Fruit fly (Drosophila melanogaster) whole organism, embryonic: Measurements from ENCODE around the gene sau.

Experiments
- ATbp ChIP-seq: fragments of 200-800 bp; sonication (Bioruptor generic); optimal IDR thresholded peaks from 2 replicates; lab custom pipeline; 2017; ENCODE audit warnings: missing biosample characterization, mild to moderate bottlenecking, missing genetic modification characterization, missing genetic modification reagents
- Adf1 ChIP-seq: fragments of 200-800 bp; sonication (Bioruptor generic); IDR thresholded peaks from 2 replicates; pipeline ENCODE4 v1.3.6; 2022; ENCODE audit warnings: missing biosample characterization, missing genetic modification characterization
- Aef1 ChIP-seq: fragments of 200-800 bp; sonication (Bioruptor generic); IDR thresholded peaks from 3 replicates; pipeline ENCODE4 v1.3.6; 2022; ENCODE audit warnings: missing biosample characterization, missing genetic modification characterization
- CG10274 ChIP-seq: fragments of 200-800 bp; sonication (Bioruptor generic); optimal IDR thresholded peaks from 3 replicates; lab custom pipeline; 2017; ENCODE audit warnings: missing biosample characterization, mild to moderate bottlenecking, missing genetic modification characterization
- CG10366 ChIP-seq: fragments of 200-800 bp; sonication (Bioruptor generic); IDR thresholded peaks from 2 replicates; pipeline ENCODE4 v1.3.6; 2022; ENCODE audit warnings: missing biosample characterization, missing genetic modification characterization
- CG12219 ChIP-seq: fragments of 200-800 bp; sonication (Bioruptor generic); optimal IDR thresholded peaks from 3 replicates; lab custom pipeline; 2018; ENCODE audit warnings: missing biosample characterization, mild to moderate bottlenecking, missing genetic modification characterization
- CG12744 ChIP-seq: fragments of 200-800 bp; sonication (Bioruptor generic); optimal IDR thresholded peaks from 2 replicates; lab custom pipeline; 2016; ENCODE audit warnings: missing biosample characterization, missing genetic modification characterization
- CG14050 ChIP-seq: fragments of 200-800 bp; sonication (Bioruptor generic); IDR thresholded peaks from 3 replicates; pipeline ENCODE4 v1.3.6; 2022; ENCODE audit warnings: missing biosample characterization, missing genetic modification characterization
- CG16779 ChIP-seq: fragments of 200-800 bp; sonication (Bioruptor generic); IDR thresholded peaks from 2 replicates; pipeline ENCODE4 v1.3.6; 2022; ENCODE audit warnings: missing biosample characterization, missing genetic modification characterization
- CG17802 ChIP-seq: fragments of 200-800 bp; sonication (Bioruptor generic); optimal IDR thresholded peaks from 2 replicates; lab custom pipeline; 2018; ENCODE audit warnings: missing biosample characterization, mild to moderate bottlenecking, missing genetic modification characterization, moderate library complexity
- CG18011 ChIP-seq: fragments of 200-800 bp; sonication (Bioruptor generic); optimal IDR thresholded peaks from 2 replicates; lab custom pipeline; 2017; ENCODE audit warnings: missing biosample characterization, missing genetic modification characterization, mild to moderate bottlenecking, moderate library complexity, missing genotype
- CG4820 ChIP-seq: fragments of 200-800 bp; sonication (Bioruptor generic); optimal IDR thresholded peaks from 3 replicates; lab custom pipeline; 2016; ENCODE audit warnings: missing biosample characterization, missing genetic modification characterization
- CG5180 ChIP-seq: fragments of 200-800 bp; sonication (Bioruptor generic); optimal IDR thresholded peaks from 3 replicates; lab custom pipeline; 2017; ENCODE audit warnings: missing biosample characterization, missing genetic modification characterization, mild to moderate bottlenecking, moderate library complexity, missing genetic modification reagents
- CG6765 ChIP-seq: fragments of 200-800 bp; sonication (Bioruptor generic); optimal IDR thresholded peaks from 3 replicates; lab custom pipeline; 2017; ENCODE audit warnings: missing biosample characterization, mild to moderate bottlenecking, missing genetic modification characterization
- CG6791 ChIP-seq: fragments of 200-800 bp; sonication (Bioruptor generic); IDR thresholded peaks from 3 replicates; pipeline ENCODE4 v1.3.6; 2022; ENCODE audit warnings: missing biosample characterization, missing genetic modification characterization; ENCODE audit not compliant: partially characterized antibody
- CG8924 ChIP-seq: fragments of 200-800 bp; optimal IDR thresholded peaks from 3 replicates; lab custom pipeline; 2019; ENCODE audit warnings: missing biosample characterization, mild to moderate bottlenecking, missing genetic modification characterization, moderate library complexity
- CG9932 ChIP-seq: fragments of 200-800 bp; sonication (Bioruptor generic); IDR thresholded peaks from 2 replicates; pipeline ENCODE4 v1.3.6; 2022; ENCODE audit warnings: missing biosample characterization, missing genetic modification characterization
- CTCF ChIP-seq: fragments of 200-800 bp; sonication (Bioruptor generic); optimal IDR thresholded peaks from 2 replicates; lab custom pipeline; 2017; ENCODE audit warnings: missing biosample characterization, mild to moderate bottlenecking, missing genetic modification characterization, moderate library complexity
- Camta ChIP-seq: fragments of 200-800 bp; sonication (Bioruptor generic); optimal IDR thresholded peaks from 2 replicates; lab custom pipeline; 2016; ENCODE audit warnings: missing biosample characterization, missing genetic modification characterization
- D ChIP-seq, 2 experiments: fragments of 200-800 bp in 1 of 2; fragments of >200 bp in 1 of 2; sonication (Bioruptor generic) in 1 of 2; optimal IDR thresholded peaks; 2 replicates in 1 of 2; 3 replicates in 1 of 2; lab custom pipeline; 2017; ENCODE audit warnings: mild to moderate bottlenecking in 1 of 2, missing biosample characterization in 1 of 2, missing genetic modification characterization in 1 of 2, missing genetic modification reagents in 1 of 2
- E2f1 ChIP-seq: fragments of 200-800 bp; sonication (Bioruptor generic); IDR thresholded peaks from 2 replicates; pipeline ENCODE4 v1.3.6; 2022; ENCODE audit warnings: missing biosample characterization, missing genetic modification characterization
- Fer1 ChIP-seq: fragments of 200-800 bp; sonication (Bioruptor generic); optimal IDR thresholded peaks from 2 replicates; lab custom pipeline; 2017; ENCODE audit warnings: missing biosample characterization, mild to moderate bottlenecking, missing genetic modification characterization
- Fer3 ChIP-seq: fragments of 200-800 bp; sonication (Bioruptor generic); optimal IDR thresholded peaks from 2 replicates; lab custom pipeline; 2018; ENCODE audit warnings: missing biosample characterization, mild to moderate bottlenecking, missing genetic modification characterization, moderate library complexity
- HLH54F ChIP-seq: fragments of 200-800 bp; sonication (Bioruptor generic); optimal IDR thresholded peaks from 3 replicates; lab custom pipeline; 2016; ENCODE audit warnings: missing biosample characterization, missing genetic modification characterization
- Hr3 ChIP-seq: fragments of 200-800 bp; sonication (Bioruptor generic); optimal IDR thresholded peaks from 3 replicates; lab custom pipeline; 2016; ENCODE audit warnings: missing biosample characterization, missing genetic modification characterization
- Lhr ChIP-seq: fragments of 200-800 bp; sonication (Bioruptor generic); optimal IDR thresholded peaks from 3 replicates; lab custom pipeline; 2017; ENCODE audit warnings: mild to moderate bottlenecking, missing biosample characterization, missing genetic modification reagents, missing genetic modification characterization
- NFAT ChIP-seq: fragments of 200-800 bp; sonication (Bioruptor generic); IDR thresholded peaks from 2 replicates; pipeline ENCODE4 v1.3.6; 2022; ENCODE audit warnings: missing biosample characterization, missing genetic modification characterization
- Pdp1 ChIP-seq, 2 experiments: fragments of 200-800 bp; sonication (Bioruptor generic); optimal IDR thresholded peaks; 3 replicates each; lab custom pipeline; 2016; ENCODE audit warnings: missing biosample characterization in 2 of 2, missing genetic modification characterization in 2 of 2, mild to moderate bottlenecking in 1 of 2, moderate library complexity in 1 of 2
- Six4 ChIP-seq: fragments of 200-800 bp; sonication (Bioruptor generic); optimal IDR thresholded peaks from 2 replicates; lab custom pipeline; 2016; ENCODE audit warnings: missing biosample characterization, missing genetic modification characterization
- Taf1 ChIP-seq: fragments of 200-800 bp; sonication (Bioruptor generic); IDR thresholded peaks from 2 replicates; pipeline ENCODE4 v1.3.6; 2022; ENCODE audit warnings: missing biosample characterization, missing genetic modification characterization
- Tbp ChIP-seq: fragments of >200 bp; optimal IDR thresholded peaks from 2 replicates; lab custom pipeline; 2018; ENCODE audit warnings: missing biosample characterization, missing genetic modification characterization
- Vsx1 ChIP-seq: fragments of 200-800 bp; sonication (Bioruptor generic); optimal IDR thresholded peaks from 2 replicates; lab custom pipeline; 2017; ENCODE audit warnings: missing biosample characterization, mild to moderate bottlenecking, missing genetic modification characterization, missing genetic modification reagents
- bab2 ChIP-seq: fragments of 200-800 bp; sonication (Bioruptor generic); optimal IDR thresholded peaks from 2 replicates; lab custom pipeline; 2016; ENCODE audit warnings: missing biosample characterization, missing genetic modification characterization
- bbx ChIP-seq: fragments of 200-800 bp; sonication (Bioruptor generic); IDR thresholded peaks from 2 replicates; pipeline ENCODE4 v1.3.6; 2022; ENCODE audit warnings: missing biosample characterization, missing genetic modification characterization; ENCODE audit not compliant: partially characterized antibody
- croc ChIP-seq: fragments of 200-800 bp; sonication (Bioruptor generic); conservative IDR thresholded peaks from 3 replicates; pipeline ENCODE4 v1.3.6; 2022; ENCODE audit warnings: missing biosample characterization, missing genetic modification characterization
- dan ChIP-seq: fragments of 200-800 bp; sonication (Bioruptor generic); IDR thresholded peaks from 2 replicates; pipeline ENCODE4 v1.3.6; 2022; ENCODE audit warnings: missing biosample characterization, missing genetic modification characterization
- esg ChIP-seq: fragments of 200-800 bp; sonication (Bioruptor generic); conservative IDR thresholded peaks from 2 replicates; pipeline ENCODE4 v1.3.6; 2022; ENCODE audit warnings: missing biosample characterization, missing genetic modification characterization
- eyg ChIP-seq: fragments of 200-800 bp; sonication (Bioruptor generic); optimal IDR thresholded peaks from 3 replicates; lab custom pipeline; 2016; ENCODE audit warnings: missing biosample characterization, missing genetic modification characterization
- grn ChIP-seq: fragments of 200-800 bp; sonication (Bioruptor generic); optimal IDR thresholded peaks from 3 replicates; lab custom pipeline; 2017; ENCODE audit warnings: missing biosample characterization, missing genetic modification characterization
- gt ChIP-seq: fragments of 200-800 bp; sonication (Bioruptor generic); IDR thresholded peaks from 2 replicates; pipeline ENCODE4 v1.3.6; 2022; ENCODE audit warnings: missing biosample characterization, missing genetic modification characterization
- hth ChIP-seq: fragments of >200 bp; optimal IDR thresholded peaks from 2 replicates; lab custom pipeline; 2017; ENCODE audit warnings: inconsistent platforms
- lbe ChIP-seq: fragments of 200-800 bp; sonication (Bioruptor generic); optimal IDR thresholded peaks from 2 replicates; lab custom pipeline; 2016; ENCODE audit warnings: missing biosample characterization, mild to moderate bottlenecking, missing genetic modification characterization
- nom ChIP-seq: fragments of 200-800 bp; sonication (Bioruptor generic); optimal IDR thresholded peaks from 2 replicates; lab custom pipeline; 2017; ENCODE audit warnings: missing biosample characterization, missing genetic modification characterization, mild to moderate bottlenecking, moderate library complexity, missing genetic modification reagents
- ro ChIP-seq: fragments of 200-800 bp; sonication (Bioruptor generic); IDR thresholded peaks from 2 replicates; pipeline ENCODE4 v1.3.6; 2022; ENCODE audit warnings: missing biosample characterization, missing genetic modification characterization
- run ChIP-seq: fragments of 200-800 bp; sonication (Bioruptor generic); optimal IDR thresholded peaks from 3 replicates; lab custom pipeline; 2018; ENCODE audit warnings: missing biosample characterization, mild to moderate bottlenecking, missing genetic modification characterization
- scrt ChIP-seq: fragments of 200-800 bp; sonication (Bioruptor generic); optimal IDR thresholded peaks from 2 replicates; lab custom pipeline; 2018; ENCODE audit warnings: missing biosample characterization, mild to moderate bottlenecking, missing genetic modification characterization, moderate library complexity
- sens-2 ChIP-seq: fragments of 200-800 bp; sonication (Bioruptor generic); IDR thresholded peaks from 2 replicates; pipeline ENCODE4 v1.3.6; 2022; ENCODE audit warnings: missing biosample characterization, missing genetic modification characterization
- trh ChIP-seq: fragments of 200-800 bp; sonication (Bioruptor generic); optimal IDR thresholded peaks from 2 replicates; lab custom pipeline; 2016; ENCODE audit warnings: missing biosample characterization, missing genetic modification characterization
- vfl ChIP-seq: fragments of 200-800 bp; sonication (Bioruptor generic); optimal IDR thresholded peaks from 2 replicates; lab custom pipeline; 2016; ENCODE audit warnings: missing biosample characterization, missing genetic modification characterization
- yki ChIP-seq: fragments of >200 bp; optimal IDR thresholded peaks from 3 replicates; lab custom pipeline; 2018

sau gene

dm6 chr2L:2196590-2197474, 29.3 kb upstream of the sau start (continued):
- TF ChIP-seq CG6791 (GFP tag; lab: Robert Waterston, UW) (no peak), NFAT (GFP tag; lab: Robert Waterston, UW) (no peak), gt (GFP tag; lab: Robert Waterston, UW) (no peak), dan (GFP tag; lab: Robert Waterston, UW) (no peak), Fer3 (tag; lab: Kevin White, UChicago) (peak; percentile 52), CG4820 (GFP tag; lab: Kevin White, UChicago) (peak; percentile 51), Pdp1 (GFP tag; optimal IDR thresholded peaks at IDR 0.05; lab: Kevin White, UChicago) (peak in 1 of 2 experiments; percentile 81), Fer1 (GFP tag; lab: Kevin White, UChicago) (peak; percentile 89), bab2 (GFP tag; lab: Kevin White, UChicago) (no peak), Tbp (no peak), lbe (GFP tag; lab: Kevin White, UChicago) (peak; percentile 54), Hr3 (GFP tag; lab: Kevin White, UChicago) (peak; percentile 62), Aef1 (GFP tag; lab: Robert Waterston, UW) (no peak), D (optimal IDR thresholded peaks at IDR 0.05; lab: Kevin White, UChicago) (peak; percentile 91), D (GFP tag; optimal IDR thresholded peaks at IDR 0.05; lab: Kevin White, UChicago) (peak; percentile 16), Adf1 (no peak), Six4 (GFP tag; lab: Kevin White, UChicago) (peak; percentile 2), CG9932 (GFP tag; lab: Robert Waterston, UW) (no peak), CG6765 (GFP tag; lab: Kevin White, UChicago) (peak; percentile 62), CG5180 (GFP tag; lab: Kevin White, UChicago) (peak; percentile 96), croc (GFP tag; lab: Robert Waterston, UW) (no peak), sens-2 (no peak), vfl (peak; percentile 11), trh (GFP tag; lab: Kevin White, UChicago) (no peak), hth (lab: Kevin White, UChicago) (no peak), CTCF (GFP tag; lab: Kevin White, UChicago) (peak; percentile 26), CG10366 (GFP tag; lab: Robert Waterston, UW) (no peak), CG18011 (GFP tag; lab: Kevin White, UChicago) (no peak), nom (peak; percentile 41), Camta (no peak), Vsx1 (GFP tag; lab: Kevin White, UChicago) (peak; percentile 98), CG17802 (no peak), CG16779 (GFP tag; lab: Robert Waterston, UW) (no peak), CG8924 (tag; lab: Kevin White, UChicago) (peak; percentile 35), esg (GFP tag; lab: Robert Waterston, UW) (no peak), ro (no peak), ATbp (GFP tag; lab: Kevin White, UChicago) (no peak), scrt (peak; percentile 57), E2f1 (no peak), CG12744 (peak; percentile 47), CG12219 (GFP tag; lab: Kevin White, UChicago) (peak; percentile 45), HLH54F (GFP tag; lab: Kevin White, UChicago) (peak; percentile 66), Taf1 (GFP tag; lab: Robert Waterston, UW) (no peak), CG14050 (GFP tag; lab: Robert Waterston, UW) (no peak), bbx (GFP tag; lab: Robert Waterston, UW) (no peak), CG10274 (no peak), grn (GFP tag; lab: Kevin White, UChicago) (no peak), run (tag; lab: Kevin White, UChicago) (no peak), yki (lab: Kevin White, UChicago) (no peak), Lhr (peak; percentile 100), eyg (GFP tag; lab: Kevin White, UChicago) (no peak)
